Fruit fly (Drosophila melanogaster): Measurements from ENCODE around the gene Atg4b.
A peak's percentile ranks its signal among the peaks of the same experiment; 100 is the strongest.

Atg4b gene

DNA sequence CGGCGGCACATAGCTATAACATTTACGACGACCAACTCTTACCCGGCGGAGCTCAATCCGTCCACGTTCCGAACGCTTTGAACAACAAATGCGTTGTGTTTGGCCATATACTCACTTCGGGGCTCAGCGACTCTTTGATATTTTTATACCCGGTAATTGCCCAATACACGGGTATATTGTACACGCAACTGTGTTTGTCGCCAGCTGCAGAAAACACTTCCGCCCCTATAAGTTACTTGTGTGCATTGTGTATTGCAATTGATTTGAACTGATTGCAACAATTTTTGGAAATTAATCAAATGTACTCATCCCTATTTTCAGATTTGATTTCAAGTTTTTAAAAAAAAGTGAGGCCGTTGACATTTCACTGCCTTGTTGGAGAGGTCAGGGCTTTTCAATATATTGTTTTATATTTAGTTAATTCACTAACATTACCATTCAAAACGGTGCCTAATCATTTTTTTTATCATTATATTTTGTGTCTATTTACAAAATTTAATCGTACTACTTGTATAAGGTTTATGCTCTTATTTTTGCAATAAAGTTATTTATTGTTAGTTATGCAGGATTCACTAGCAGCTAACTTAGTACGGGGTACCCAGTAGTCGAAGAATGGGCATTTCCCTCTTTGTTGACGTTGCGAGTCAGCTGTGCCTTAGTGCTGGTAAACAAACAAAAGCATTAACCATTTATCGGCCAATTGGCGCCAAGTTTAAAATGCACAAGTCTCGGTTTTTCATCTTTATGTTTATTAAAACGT, 13.6 kb downstream of the Atg4b start, which contains the start of gene Nagk (continued):
- TF ChIP-seq her (GFP tag; optimal IDR thresholded peaks at IDR 0.05), result peak; percentile 40
- peak; percentile 58 for TF ChIP-seq NFAT (GFP tag; IDR thresholded peaks at IDR 0.05)
- no peak for TF ChIP-seq onecut (GFP tag; IDR thresholded peaks at IDR 0.05)
- peak; percentile 68 for TF ChIP-seq Hmr (GFP tag; optimal IDR thresholded peaks at IDR 0.05)
- no peak for TF ChIP-seq CG9797 (GFP tag; optimal IDR thresholded peaks at IDR 0.05)
- peak; percentile 66 for TF ChIP-seq CG12659 (GFP tag; optimal IDR thresholded peaks at IDR 0.05)
- peak; percentile 71 for TF ChIP-seq ci (GFP tag; IDR thresholded peaks at IDR 0.05)
- peak; percentile 67 for TF ChIP-seq CG10543 (GFP tag; optimal IDR thresholded peaks at IDR 0.05)
- no peak for TF ChIP-seq ERR (GFP tag; optimal IDR thresholded peaks at IDR 0.05)
- TF ChIP-seq CG10979 (tag; optimal IDR thresholded peaks at IDR 0.05), result peak; percentile 59
- 0 out of 2 replicates have a peak, but pooled peaks have one; percentile 5 for TF ChIP-seq dati (GFP tag; IDR thresholded peaks at IDR 0.05)
- TF ChIP-seq pan (optimal IDR thresholded peaks at IDR 0.05), result peak in 1 of 2 experiments; percentile 27
- peak in 1 of 2 experiments; percentile 55 for TF ChIP-seq pan (GFP tag; optimal IDR thresholded peaks at IDR 0.05 in 1 of 2, IDR thresholded peaks at IDR 0.05 in 1 of 2)
- TF ChIP-seq jing (GFP tag; optimal IDR thresholded peaks at IDR 0.05), result no peak
- TF ChIP-seq da (GFP tag; optimal IDR thresholded peaks at IDR 0.05), result no peak
- TF ChIP-seq jigr1 (GFP tag; IDR thresholded peaks at IDR 0.05), result no peak
- 0 out of 2 replicates have a peak, but pooled peaks have one; percentile 35 for TF ChIP-seq E2f1 (GFP tag; IDR thresholded peaks at IDR 0.05)
- peak; percentile 56 for TF ChIP-seq CG17328 (GFP tag; IDR thresholded peaks at IDR 0.05)
- TF ChIP-seq al (GFP tag; IDR thresholded peaks at IDR 0.05), result 0 out of 2 replicates have a peak, but pooled peaks have one; percentile 9
- TF ChIP-seq twi (tag; optimal IDR thresholded peaks at IDR 0.05), result no peak
- TF ChIP-seq ind (GFP tag; optimal IDR thresholded peaks at IDR 0.05), result peak; percentile 59
- no peak for TF ChIP-seq CG15479 (GFP tag; optimal IDR thresholded peaks at IDR 0.05)
- peak; percentile 84 for TF ChIP-seq Dp (GFP tag; optimal IDR thresholded peaks at IDR 0.05)
- no peak for TF ChIP-seq kni (GFP tag; optimal IDR thresholded peaks at IDR 0.05)
- TF ChIP-seq dmrt99B (tag; optimal IDR thresholded peaks at IDR 0.05), result peak; percentile 67
- TF ChIP-seq HmgD (GFP tag; optimal IDR thresholded peaks at IDR 0.05), result no peak
- TF ChIP-seq Sry-β (GFP tag; optimal IDR thresholded peaks at IDR 0.05), result no peak
- peak; percentile 11 for TF ChIP-seq disco-r (GFP tag; optimal IDR thresholded peaks at IDR 0.05)
- TF ChIP-seq CG17186 (GFP tag; optimal IDR thresholded peaks at IDR 0.05), result no peak
- TF ChIP-seq Sin3A (optimal IDR thresholded peaks at IDR 0.05), result no peak
- TF ChIP-seq H2.0 (GFP tag; IDR thresholded peaks at IDR 0.05), result peak; percentile 44; the same call in 1 of the 2 replicates
- peak; percentile 35 for TF ChIP-seq Ets97D (GFP tag; optimal IDR thresholded peaks at IDR 0.05)
- TF ChIP-seq zfh2 (GFP tag; optimal IDR thresholded peaks at IDR 0.05), result peak; percentile 64
- peak; percentile 77 for TF ChIP-seq Hr3 (GFP tag; optimal IDR thresholded peaks at IDR 0.05)
- peak; percentile 27 for TF ChIP-seq org-1 (GFP tag; optimal IDR thresholded peaks at IDR 0.05)
- peak; percentile 56 for TF ChIP-seq cwo (GFP tag; optimal IDR thresholded peaks at IDR 0.05)
- peak; percentile 4 for TF ChIP-seq CG30020 (tag; optimal IDR thresholded peaks at IDR 0.05)
- peak; percentile 67 for TF ChIP-seq Hsf (GFP tag; optimal IDR thresholded peaks at IDR 0.05)
- peak; percentile 15; the same call in 1 of the 2 replicates for TF ChIP-seq CG32767 (GFP tag; IDR thresholded peaks at IDR 0.05)
- peak; percentile 59 for TF ChIP-seq CG6765 (GFP tag; optimal IDR thresholded peaks at IDR 0.05)
- no peak for TF ChIP-seq CG7928 (GFP tag; optimal IDR thresholded peaks at IDR 0.05)
- no peak for TF ChIP-seq Sox100B (GFP tag; optimal IDR thresholded peaks at IDR 0.05)
- TF ChIP-seq CG17802 (tag; optimal IDR thresholded peaks at IDR 0.05), result peak; percentile 7
- peak; percentile 60 for TF ChIP-seq gro (GFP tag; optimal IDR thresholded peaks at IDR 0.05)
- TF ChIP-seq CG18599 (GFP tag; optimal IDR thresholded peaks at IDR 0.05), result peak; percentile 65
- no peak for TF ChIP-seq Lim3 (GFP tag; IDR thresholded peaks at IDR 0.05)
- no peak for TF ChIP-seq CG4730 (GFP tag; IDR thresholded peaks at IDR 0.05)
- peak; percentile 64 for TF ChIP-seq Xbp1 (GFP tag; optimal IDR thresholded peaks at IDR 0.05)
- peak; percentile 57 for TF ChIP-seq HLH54F (GFP tag; optimal IDR thresholded peaks at IDR 0.05)
- TF ChIP-seq fd102C (GFP tag; optimal IDR thresholded peaks at IDR 0.05), result no peak
